Fruit fly (Drosophila melanogaster): Measurements from ENCODE around the gene Cpn.

dm6 chr3R:12185615-12186014, 19.6 kb upstream of the Cpn start:
- TF ChIP-seq ttk (optimal IDR thresholded peaks at IDR 0.05) (no peak), psq (optimal IDR thresholded peaks at IDR 0.05) (no peak), Sin3A (optimal IDR thresholded peaks at IDR 0.05) (no peak), Myc (optimal IDR thresholded peaks at IDR 0.05) (no peak), h (optimal IDR thresholded peaks at IDR 0.05) (no peak), insv (optimal IDR thresholded peaks at IDR 0.05) (no peak)

Data from Kc167 (cell line).